Fruit fly (Drosophila melanogaster) whole organism, embryonic: Measurements from ENCODE around the gene CG32066.

Experiments
- Antp ChIP-seq: fragments of 200-800 bp; sonication (Bioruptor generic); optimal IDR thresholded peaks from 3 replicates; lab custom pipeline; 2016; ENCODE audit warnings: missing biosample characterization, missing genetic modification characterization
- Asciz ChIP-seq: fragments of 200-800 bp; sonication (Bioruptor generic); optimal IDR thresholded peaks from 2 replicates; lab custom pipeline; 2017; ENCODE audit warnings: missing biosample characterization, mild to moderate bottlenecking, missing genetic modification characterization, missing genetic modification reagents
- Bgb ChIP-seq: fragments of 200-800 bp; sonication (Bioruptor generic); IDR thresholded peaks from 2 replicates; pipeline ENCODE4 v1.3.6; 2022; ENCODE audit warnings: missing biosample characterization, missing genetic modification characterization; ENCODE audit not compliant: partially characterized antibody
- CG12219 ChIP-seq: fragments of 200-800 bp; sonication (Bioruptor generic); optimal IDR thresholded peaks from 3 replicates; lab custom pipeline; 2018; ENCODE audit warnings: missing biosample characterization, mild to moderate bottlenecking, missing genetic modification characterization
- CG12769 ChIP-seq: fragments of 200-800 bp; sonication (Bioruptor generic); optimal IDR thresholded peaks from 2 replicates; lab custom pipeline; 2019; ENCODE audit warnings: missing biosample characterization, mild to moderate bottlenecking, missing genetic modification characterization, moderate library complexity
- CG17829 ChIP-seq: fragments of 200-800 bp; optimal IDR thresholded peaks from 2 replicates; lab custom pipeline; 2019; ENCODE audit warnings: missing biosample characterization, mild to moderate bottlenecking, missing genetic modification characterization, moderate library complexity
- CG1792 ChIP-seq: fragments of 200-800 bp; sonication (Bioruptor generic); optimal IDR thresholded peaks from 2 replicates; lab custom pipeline; 2016; ENCODE audit warnings: missing biosample characterization, missing genetic modification characterization
- CG1832 ChIP-seq: fragments of 200-800 bp; sonication (Bioruptor generic); optimal IDR thresholded peaks from 2 replicates; lab custom pipeline; 2017; ENCODE audit warnings: missing biosample characterization, mild to moderate bottlenecking, missing genetic modification characterization, inconsistent platforms
- CG18476 ChIP-seq: fragments of 200-800 bp; sonication (Bioruptor generic); optimal IDR thresholded peaks from 2 replicates; lab custom pipeline; 2016; ENCODE audit warnings: missing biosample characterization, mild to moderate bottlenecking, missing genetic modification characterization
- CG2129 ChIP-seq: fragments of 200-800 bp; sonication (Bioruptor generic); IDR thresholded peaks from 2 replicates; pipeline ENCODE4 v1.3.6; 2022; ENCODE audit warnings: missing biosample characterization, missing genetic modification characterization; ENCODE audit not compliant: partially characterized antibody
- CG2712 ChIP-seq: fragments of 200-800 bp; optimal IDR thresholded peaks from 3 replicates; lab custom pipeline; 2019; ENCODE audit warnings: missing biosample characterization, mild to moderate bottlenecking, missing genetic modification characterization, moderate library complexity
- CG30020 ChIP-seq: fragments of 200-800 bp; optimal IDR thresholded peaks from 2 replicates; lab custom pipeline; 2019; ENCODE audit warnings: missing biosample characterization, mild to moderate bottlenecking, missing genetic modification characterization, moderate library complexity
- CG3065 ChIP-seq: fragments of 200-800 bp; sonication (Bioruptor generic); optimal IDR thresholded peaks from 2 replicates; lab custom pipeline; 2016; ENCODE audit warnings: missing biosample characterization, missing genetic modification characterization
- CG3163 ChIP-seq: fragments of 200-800 bp; sonication (Bioruptor generic); optimal IDR thresholded peaks from 3 replicates; lab custom pipeline; 2016; ENCODE audit warnings: missing biosample characterization, missing genetic modification characterization
- CG34376 ChIP-seq: fragments of 200-800 bp; sonication (Bioruptor generic); optimal IDR thresholded peaks from 2 replicates; lab custom pipeline; 2018; ENCODE audit warnings: missing biosample characterization, mild to moderate bottlenecking, missing genetic modification characterization
- CG42726 ChIP-seq: fragments of 200-800 bp; sonication (Bioruptor generic); IDR thresholded peaks from 2 replicates; pipeline ENCODE4 v1.3.6; 2022; ENCODE audit warnings: missing biosample characterization, missing genetic modification characterization; ENCODE audit not compliant: partially characterized antibody
- CG6689 ChIP-seq: fragments of 200-800 bp; sonication (Bioruptor generic); IDR thresholded peaks from 2 replicates; pipeline ENCODE4 v1.3.6; 2022; ENCODE audit warnings: missing biosample characterization, missing genetic modification characterization
- CG7963 ChIP-seq: fragments of 200-800 bp; sonication (Bioruptor generic); IDR thresholded peaks from 3 replicates; pipeline ENCODE4 v1.3.6; 2022; ENCODE audit warnings: missing biosample characterization, missing genetic modification characterization; ENCODE audit not compliant: partially characterized antibody
- D ChIP-seq, 2 experiments: fragments of 200-800 bp in 1 of 2; fragments of >200 bp in 1 of 2; sonication (Bioruptor generic) in 1 of 2; optimal IDR thresholded peaks; 2 replicates in 1 of 2; 3 replicates in 1 of 2; lab custom pipeline; 2017; ENCODE audit warnings: mild to moderate bottlenecking in 1 of 2, missing biosample characterization in 1 of 2, missing genetic modification characterization in 1 of 2, missing genetic modification reagents in 1 of 2
- Dad ChIP-seq: fragments of 200-800 bp; sonication (Bioruptor generic); optimal IDR thresholded peaks from 3 replicates; lab custom pipeline; 2016; ENCODE audit warnings: missing biosample characterization, missing genetic modification characterization
- Dref ChIP-seq: fragments of 200-800 bp; sonication (Bioruptor generic); IDR thresholded peaks from 2 replicates; pipeline ENCODE4 v1.3.6; 2022; ENCODE audit warnings: missing biosample characterization, missing genetic modification characterization
- Fer1 ChIP-seq: fragments of 200-800 bp; sonication (Bioruptor generic); optimal IDR thresholded peaks from 2 replicates; lab custom pipeline; 2017; ENCODE audit warnings: missing biosample characterization, mild to moderate bottlenecking, missing genetic modification characterization
- Hand ChIP-seq: fragments of 200-800 bp; sonication (Bioruptor generic); optimal IDR thresholded peaks from 2 replicates; lab custom pipeline; 2017; ENCODE audit warnings: mild to moderate bottlenecking, missing biosample characterization, missing genetic modification reagents, missing genetic modification characterization
- HmgD ChIP-seq: fragments of 200-800 bp; sonication (Bioruptor generic); optimal IDR thresholded peaks from 3 replicates; lab custom pipeline; 2016; ENCODE audit warnings: missing biosample characterization, missing genetic modification characterization
- Hr39 ChIP-seq: fragments of >200 bp; optimal IDR thresholded peaks from 2 replicates; lab custom pipeline; 2017
- Opbp ChIP-seq: fragments of 200-800 bp; sonication (Bioruptor generic); IDR thresholded peaks from 3 replicates; pipeline ENCODE4 v1.3.6; 2022; ENCODE audit warnings: missing biosample characterization, missing genetic modification characterization; ENCODE audit not compliant: partially characterized antibody
- Side ChIP-seq: fragments of 200-800 bp; sonication (Bioruptor generic); optimal IDR thresholded peaks from 2 replicates; lab custom pipeline; 2016; ENCODE audit warnings: missing biosample characterization, missing genetic modification characterization
- Sin3A ChIP-seq: fragments of >200 bp; optimal IDR thresholded peaks from 2 replicates; lab custom pipeline; 2018
- aop ChIP-seq: fragments of 200-800 bp; sonication (Bioruptor generic); IDR thresholded peaks from 2 replicates; pipeline ENCODE4 v1.3.6; 2022; ENCODE audit warnings: missing biosample characterization, missing genetic modification characterization
- ap ChIP-seq: fragments of 200-800 bp; sonication (Bioruptor generic); IDR thresholded peaks from 2 replicates; pipeline ENCODE4 v1.3.6; 2022; ENCODE audit warnings: missing biosample characterization, missing genetic modification characterization
- ase ChIP-seq: fragments of 200-800 bp; sonication (Bioruptor generic); IDR thresholded peaks from 3 replicates; pipeline ENCODE4 v1.3.6; 2022; ENCODE audit warnings: missing biosample characterization, missing genetic modification characterization
- ato ChIP-seq: fragments of 200-800 bp; sonication (Bioruptor generic); IDR thresholded peaks from 2 replicates; pipeline ENCODE4 v1.3.6; 2022; ENCODE audit warnings: missing biosample characterization, missing genetic modification characterization; ENCODE audit not compliant: partially characterized antibody
- cato ChIP-seq: fragments of 200-800 bp; sonication (Bioruptor generic); optimal IDR thresholded peaks from 2 replicates; lab custom pipeline; 2016; ENCODE audit warnings: missing biosample characterization, missing genetic modification characterization, borderline replicate concordance
- danr ChIP-seq: fragments of 200-800 bp; sonication (Bioruptor generic); IDR thresholded peaks from 2 replicates; pipeline ENCODE4 v1.3.6; 2022; ENCODE audit warnings: missing biosample characterization, missing genetic modification characterization
- dimm ChIP-seq: fragments of 200-800 bp; sonication (Bioruptor generic); IDR thresholded peaks from 2 replicates; pipeline ENCODE4 v1.3.6; 2022; ENCODE audit warnings: missing biosample characterization, missing genetic modification characterization
- ems ChIP-seq: fragments of 200-800 bp; sonication (Bioruptor generic); optimal IDR thresholded peaks from 3 replicates; lab custom pipeline; 2016; ENCODE audit warnings: missing biosample characterization, missing genetic modification characterization
- esg ChIP-seq: fragments of 200-800 bp; sonication (Bioruptor generic); conservative IDR thresholded peaks from 2 replicates; pipeline ENCODE4 v1.3.6; 2022; ENCODE audit warnings: missing biosample characterization, missing genetic modification characterization
- fd96Cb ChIP-seq: fragments of 200-800 bp; sonication (Bioruptor generic); optimal IDR thresholded peaks from 2 replicates; lab custom pipeline; 2018; ENCODE audit warnings: missing biosample characterization, mild to moderate bottlenecking, missing genetic modification characterization, moderate library complexity
- ftz-f1 ChIP-seq: fragments of 200-800 bp; sonication (Bioruptor generic); optimal IDR thresholded peaks from 2 replicates; lab custom pipeline; 2016; ENCODE audit warnings: missing biosample characterization, missing genetic modification characterization
- odd ChIP-seq: fragments of 200-800 bp; sonication (Bioruptor generic); optimal IDR thresholded peaks from 2 replicates; lab custom pipeline; 2017; ENCODE audit warnings: missing biosample characterization, mild to moderate bottlenecking, missing genetic modification characterization
- pho ChIP-seq: fragments of 200-800 bp; sonication (Bioruptor generic); optimal IDR thresholded peaks from 2 replicates; lab custom pipeline; 2016; ENCODE audit warnings: missing biosample characterization, missing genetic modification characterization
- pnt ChIP-seq: fragments of 200-800 bp; sonication (Bioruptor generic); optimal IDR thresholded peaks from 3 replicates; lab custom pipeline; 2016; ENCODE audit warnings: missing biosample characterization, missing genetic modification characterization
- pzg ChIP-seq: fragments of 200-800 bp; sonication (Bioruptor generic); optimal IDR thresholded peaks from 3 replicates; lab custom pipeline; 2018; ENCODE audit warnings: missing biosample characterization, mild to moderate bottlenecking, missing genetic modification characterization, moderate library complexity
- rib ChIP-seq: fragments of 200-800 bp; sonication (Bioruptor generic); IDR thresholded peaks from 2 replicates; pipeline ENCODE4 v1.3.6; 2022; ENCODE audit warnings: missing biosample characterization, missing genetic modification characterization
- salm ChIP-seq: fragments of 200-800 bp; sonication (Bioruptor generic); optimal IDR thresholded peaks from 2 replicates; lab custom pipeline; 2018; ENCODE audit warnings: missing biosample characterization, mild to moderate bottlenecking, missing genetic modification characterization
- scrt ChIP-seq: fragments of 200-800 bp; sonication (Bioruptor generic); optimal IDR thresholded peaks from 2 replicates; lab custom pipeline; 2018; ENCODE audit warnings: missing biosample characterization, mild to moderate bottlenecking, missing genetic modification characterization, moderate library complexity
- slp2 ChIP-seq: fragments of 200-800 bp; sonication (Bioruptor generic); optimal IDR thresholded peaks from 2 replicates; lab custom pipeline; 2016; ENCODE audit warnings: missing biosample characterization, missing genetic modification characterization
- sqz ChIP-seq: fragments of 200-800 bp; sonication (Bioruptor generic); optimal IDR thresholded peaks from 3 replicates; lab custom pipeline; 2018; ENCODE audit warnings: missing biosample characterization, mild to moderate bottlenecking, missing genetic modification characterization
- trh ChIP-seq: fragments of 200-800 bp; sonication (Bioruptor generic); optimal IDR thresholded peaks from 2 replicates; lab custom pipeline; 2016; ENCODE audit warnings: missing biosample characterization, missing genetic modification characterization
- tup ChIP-seq: fragments of 200-800 bp; sonication (Bioruptor generic); optimal IDR thresholded peaks from 2 replicates; lab custom pipeline; 2016; ENCODE audit warnings: missing biosample characterization, mild to moderate bottlenecking, missing genetic modification characterization, moderate library complexity

CG32066 gene

dm6 chr3L:10678545-10679067 lies 17.8 kb upstream of the CG32066 start (continued):
- TF ChIP-seq ap (GFP tag; lab: Robert Waterston, UW) (peak; percentile 93), CG34376 (GFP tag; lab: Kevin White, UChicago) (peak; percentile 92), D (optimal IDR thresholded peaks at IDR 0.05; lab: Kevin White, UChicago) (no peak), D (GFP tag; optimal IDR thresholded peaks at IDR 0.05; lab: Kevin White, UChicago) (peak; percentile 96), CG7963 (GFP tag; lab: Robert Waterston, UW) (no peak), pzg (GFP tag; lab: Kevin White, UChicago) (peak; percentile 7), CG42726 (GFP tag; lab: Robert Waterston, UW) (no peak), Sin3A (lab: Kevin White, UChicago) (no peak), Asciz (peak; percentile 95), ato (GFP tag; lab: Robert Waterston, UW) (no peak), Fer1 (GFP tag; lab: Kevin White, UChicago) (peak; percentile 97), fd96Cb (tag; lab: Kevin White, UChicago) (peak; percentile 93), esg (GFP tag; lab: Robert Waterston, UW) (peak; percentile 94), tup (GFP tag; lab: Kevin White, UChicago) (peak; percentile 62), ems (GFP tag; lab: Kevin White, UChicago) (peak; percentile 89), Side (GFP tag; lab: Kevin White, UChicago) (peak; percentile 94), CG18476 (GFP tag; lab: Kevin White, UChicago) (peak; percentile 95), Bgb (GFP tag; lab: Robert Waterston, UW) (no peak), CG12769 (tag; lab: Kevin White, UChicago) (peak; percentile 81), odd (GFP tag; lab: Kevin White, UChicago) (peak; percentile 95), scrt (GFP tag; lab: Kevin White, UChicago) (peak; percentile 90), CG6689 (GFP tag; lab: Robert Waterston, UW) (peak; percentile 96), CG2712 (peak; percentile 98), Hr39 (lab: Kevin White, UChicago) (no peak), CG2129 (GFP tag; lab: Robert Waterston, UW) (no peak), slp2 (GFP tag; lab: Kevin White, UChicago) (peak; percentile 92), sqz (peak; percentile 88), Hand (GFP tag; lab: Kevin White, UChicago) (peak; percentile 92), HmgD (GFP tag; lab: Kevin White, UChicago) (peak; percentile 60), CG12219 (peak; percentile 91), CG17829 (peak; percentile 98), salm (tag; lab: Kevin White, UChicago) (peak; percentile 96), Antp (GFP tag; lab: Kevin White, UChicago) (peak; percentile 83), pnt (GFP tag; lab: Kevin White, UChicago) (peak; percentile 91), CG30020 (tag; lab: Kevin White, UChicago) (peak; percentile 83), ftz-f1 (GFP tag; lab: Kevin White, UChicago) (peak; percentile 48), Opbp (GFP tag; lab: Robert Waterston, UW) (no peak), aop (no peak), Dref (no peak), ase (GFP tag; lab: Robert Waterston, UW) (peak; percentile 92), dimm (GFP tag; lab: Robert Waterston, UW) (no peak; the same call in 1 of the 2 replicates), danr (GFP tag; lab: Robert Waterston, UW) (peak; percentile 92), pho (GFP tag; lab: Kevin White, UChicago) (peak; percentile 92), CG1832 (GFP tag; lab: Kevin White, UChicago) (no peak), Dad (GFP tag; lab: Kevin White, UChicago) (peak; percentile 89), trh (GFP tag; lab: Kevin White, UChicago) (peak; percentile 85), rib (GFP tag; lab: Robert Waterston, UW) (peak; percentile 85), CG3163 (GFP tag; lab: Kevin White, UChicago) (peak; percentile 63), CG1792 (GFP tag; lab: Kevin White, UChicago) (peak; percentile 86), cato (GFP tag; lab: Kevin White, UChicago) (peak; percentile 72), CG3065 (GFP tag; lab: Kevin White, UChicago) (peak; percentile 30)
